Fruit fly (Drosophila melanogaster): ENCODE results near the gene CG7255.

Gene CG7255

dm6 chr3L:15311457-15312368 is 7.7 kb downstream of the CG7255 start:
- no peak for TF ChIP-seq kay (GFP tag; ENCODE audit: borderline replicate concordance)
- no peak for TF ChIP-seq toe (GFP tag; optimal IDR thresholded peaks at IDR 0.05)
- no peak for TF ChIP-seq CG7045 (GFP tag; optimal IDR thresholded peaks at IDR 0.05)
- TF ChIP-seq Crg-1 (GFP tag; optimal IDR thresholded peaks at IDR 0.05), result no peak
- TF ChIP-seq CG7101 (tag; optimal IDR thresholded peaks at IDR 0.05), result no peak
- no peak for TF ChIP-seq CG1620 (GFP tag; optimal IDR thresholded peaks at IDR 0.05)
- TF ChIP-seq Hr96 (GFP tag; optimal IDR thresholded peaks at IDR 0.05), result no peak
- TF ChIP-seq Mnt (GFP tag; optimal IDR thresholded peaks at IDR 0.05), result no peak
- no peak for TF ChIP-seq tj (GFP tag; optimal IDR thresholded peaks at IDR 0.05)
- no peak for TF ChIP-seq cnc (optimal IDR thresholded peaks at IDR 0.05)
- TF ChIP-seq CG11617 (GFP tag; optimal IDR thresholded peaks at IDR 0.05), result no peak
- TF ChIP-seq CG5204 (GFP tag; optimal IDR thresholded peaks at IDR 0.05), result no peak
- TF ChIP-seq CG33017 (tag; optimal IDR thresholded peaks at IDR 0.05), result no peak
- TF ChIP-seq Clk (GFP tag; optimal IDR thresholded peaks at IDR 0.05), result no peak
- TF ChIP-seq CG14711 (tag; optimal IDR thresholded peaks at IDR 0.05), result no peak
- TF ChIP-seq bab1 (GFP tag; optimal IDR thresholded peaks at IDR 0.05), result no peak
- no peak for TF ChIP-seq cic (GFP tag; optimal IDR thresholded peaks at IDR 0.05)

dm6 chr3L:15314539-15314938 is 10.5 kb downstream of the CG7255 start:
- TF ChIP-seq CG7101 (tag; optimal IDR thresholded peaks at IDR 0.05) (no peak), tj (GFP tag; optimal IDR thresholded peaks at IDR 0.05) (no peak), CG7045 (GFP tag; optimal IDR thresholded peaks at IDR 0.05) (no peak), pad (GFP tag; optimal IDR thresholded peaks at IDR 0.05) (no peak), bab1 (GFP tag; optimal IDR thresholded peaks at IDR 0.05) (no peak), cnc (optimal IDR thresholded peaks at IDR 0.05) (no peak), Hr96 (GFP tag; optimal IDR thresholded peaks at IDR 0.05) (no peak), CG1620 (GFP tag; optimal IDR thresholded peaks at IDR 0.05) (no peak), Clk (GFP tag; optimal IDR thresholded peaks at IDR 0.05) (no peak), kay (GFP tag; ENCODE audit: borderline replicate concordance) (no peak), cic (GFP tag; optimal IDR thresholded peaks at IDR 0.05) (no peak), Mnt (GFP tag; optimal IDR thresholded peaks at IDR 0.05) (no peak), CG33017 (tag; optimal IDR thresholded peaks at IDR 0.05) (no peak), CG12768 (GFP tag; optimal IDR thresholded peaks at IDR 0.05) (no peak)

dm6 chr3L:15314997-15315396 is 10.9 kb downstream of the CG7255 start:
- TF ChIP-seq Crg-1 (GFP tag; optimal IDR thresholded peaks at IDR 0.05) (no peak), CG11617 (GFP tag; optimal IDR thresholded peaks at IDR 0.05) (no peak), bab1 (GFP tag; optimal IDR thresholded peaks at IDR 0.05) (no peak), CG12768 (GFP tag; optimal IDR thresholded peaks at IDR 0.05) (no peak), cic (GFP tag; optimal IDR thresholded peaks at IDR 0.05) (no peak), ovo (GFP tag; optimal IDR thresholded peaks at IDR 0.05) (no peak)

- TF ChIP-seq CG33017 (tag; optimal IDR thresholded peaks at IDR 0.05) (no peak), CG7045 (GFP tag; optimal IDR thresholded peaks at IDR 0.05) (no peak), toe (GFP tag; optimal IDR thresholded peaks at IDR 0.05) (no peak), ovo (GFP tag; optimal IDR thresholded peaks at IDR 0.05) (no peak), CG11617 (GFP tag; optimal IDR thresholded peaks at IDR 0.05) (no peak), tj (GFP tag; optimal IDR thresholded peaks at IDR 0.05) (no peak), CG7101 (tag; optimal IDR thresholded peaks at IDR 0.05) (no peak), Hr96 (GFP tag; optimal IDR thresholded peaks at IDR 0.05) (no peak), cnc (optimal IDR thresholded peaks at IDR 0.05) (no peak), pad (GFP tag; optimal IDR thresholded peaks at IDR 0.05) (no peak), bab1 (GFP tag; optimal IDR thresholded peaks at IDR 0.05) (no peak), CG14711 (tag; optimal IDR thresholded peaks at IDR 0.05) (no peak), cic (GFP tag; optimal IDR thresholded peaks at IDR 0.05) (no peak), kay (GFP tag; ENCODE audit: borderline replicate concordance) (no peak), CG5204 (GFP tag; optimal IDR thresholded peaks at IDR 0.05) (no peak), CG1620 (GFP tag; optimal IDR thresholded peaks at IDR 0.05) (no peak), Clk (GFP tag; optimal IDR thresholded peaks at IDR 0.05) (no peak)
These were observed 11.3 kb downstream of the CG7255 start for dm6 chr3L:15315400-15315799.

dm6 chr3L:15320241-15320640 is 16.2 kb downstream of the CG7255 start:
- TF ChIP-seq CG1620 (GFP tag; optimal IDR thresholded peaks at IDR 0.05) (no peak), pad (GFP tag; optimal IDR thresholded peaks at IDR 0.05) (no peak), toe (GFP tag; optimal IDR thresholded peaks at IDR 0.05) (no peak), CG14711 (tag; optimal IDR thresholded peaks at IDR 0.05) (no peak), cic (GFP tag; optimal IDR thresholded peaks at IDR 0.05) (no peak), Clk (GFP tag; optimal IDR thresholded peaks at IDR 0.05) (no peak), Mnt (GFP tag; optimal IDR thresholded peaks at IDR 0.05) (no peak), ovo (GFP tag; optimal IDR thresholded peaks at IDR 0.05) (no peak), Crg-1 (GFP tag; optimal IDR thresholded peaks at IDR 0.05) (no peak), CG5204 (GFP tag; optimal IDR thresholded peaks at IDR 0.05) (no peak), Hr96 (GFP tag; optimal IDR thresholded peaks at IDR 0.05) (no peak), CG12768 (GFP tag; optimal IDR thresholded peaks at IDR 0.05) (no peak), CG7101 (tag; optimal IDR thresholded peaks at IDR 0.05) (no peak), CG11617 (GFP tag; optimal IDR thresholded peaks at IDR 0.05) (no peak), cnc (optimal IDR thresholded peaks at IDR 0.05) (no peak)

dm6 chr3L:15321001-15321438 is 17.0 kb downstream of the CG7255 start:
- TF ChIP-seq toe (GFP tag; optimal IDR thresholded peaks at IDR 0.05) (no peak), Mnt (GFP tag; optimal IDR thresholded peaks at IDR 0.05) (no peak), pad (GFP tag; optimal IDR thresholded peaks at IDR 0.05) (no peak), tj (GFP tag; optimal IDR thresholded peaks at IDR 0.05) (no peak), Hr96 (GFP tag; optimal IDR thresholded peaks at IDR 0.05) (no peak), CG12768 (GFP tag; optimal IDR thresholded peaks at IDR 0.05) (no peak), cic (GFP tag; optimal IDR thresholded peaks at IDR 0.05) (no peak), Crg-1 (GFP tag; optimal IDR thresholded peaks at IDR 0.05) (no peak), kay (GFP tag; ENCODE audit: borderline replicate concordance) (no peak), CG7101 (tag; optimal IDR thresholded peaks at IDR 0.05) (no peak), Clk (GFP tag; optimal IDR thresholded peaks at IDR 0.05) (no peak)

Measured in whole organism, adult.